Worm (Caenorhabditis elegans) whole organism, young adult: ENCODE measurements around the gene nduv-3.

Experiments used
- B0035.1 ChIP-seq: sonication (generic microtip); optimal IDR thresholded peaks from 2 replicates; lab custom pipeline; 2016; ENCODE audit warnings: missing genetic modification characterization, mild to moderate bottlenecking, missing compliant biosample characterization, missing genotype, missing genetic modification reagents
- B0261.1 ChIP-seq: sonication (generic microtip); optimal IDR thresholded peaks from 2 replicates; lab custom pipeline; 2016; ENCODE audit warnings: mild to moderate bottlenecking, missing genetic modification characterization, moderate library complexity, missing compliant biosample characterization
- C17E4.6 ChIP-seq: fragments of 200-800 bp; sonication (Bioruptor generic); IDR thresholded peaks from 2 replicates; pipeline ENCODE4 v1.3.6; 2022; ENCODE audit warnings: missing genetic modification reagents, missing genetic modification characterization, missing compliant biosample characterization
- D2030.7 ChIP-seq: fragments of 200-800 bp; sonication (Bioruptor generic); IDR thresholded peaks from 2 replicates; pipeline ENCODE4 v1.3.6; 2022; ENCODE audit warnings: missing genetic modification reagents, missing genetic modification characterization, missing compliant biosample characterization
- F10E7.11 ChIP-seq: sonication (generic microtip); optimal IDR thresholded peaks from 2 replicates; lab custom pipeline; 2017; ENCODE audit warnings: mild to moderate bottlenecking, missing genetic modification characterization, moderate library complexity, missing compliant biosample characterization
- F39B2.1 ChIP-seq: fragments of 200-800 bp; sonication (Bioruptor generic); IDR thresholded peaks from 2 replicates; pipeline ENCODE4 v1.3.6; 2022; ENCODE audit warnings: missing genetic modification reagents, missing genetic modification characterization, missing compliant biosample characterization
- F49E8.2 ChIP-seq: sonication (generic microtip); optimal IDR thresholded peaks from 3 replicates; lab custom pipeline; 2017; ENCODE audit warnings: missing genetic modification characterization, mild to moderate bottlenecking, missing compliant biosample characterization, antibody characterized with exemption, moderate library complexity; ENCODE audit not compliant: insufficient read depth
- F52B5.7 ChIP-seq: sonication (generic microtip); optimal IDR thresholded peaks from 2 replicates; lab custom pipeline; 2016; ENCODE audit warnings: mild to moderate bottlenecking, missing genetic modification characterization, missing compliant biosample characterization
- F57A8.1 ChIP-seq: fragments of 200-800 bp; sonication (Bioruptor generic); optimal IDR thresholded peaks from 2 replicates; lab custom pipeline; 2018; ENCODE audit warnings: mild to moderate bottlenecking, missing genetic modification characterization, moderate library complexity, missing compliant biosample characterization
- F57C9.4 ChIP-seq: sonication (generic microtip); optimal IDR thresholded peaks from 2 replicates; lab custom pipeline; 2017; ENCODE audit warnings: mild to moderate bottlenecking, missing genetic modification characterization, missing compliant biosample characterization
- K12H6.12 ChIP-seq: fragments of 200-800 bp; sonication (Bioruptor generic); optimal IDR thresholded peaks from 2 replicates; lab custom pipeline; 2018; ENCODE audit warnings: mild to moderate bottlenecking, missing genetic modification characterization, missing compliant biosample characterization
- ZK185.1 ChIP-seq: sonication (generic microtip); optimal IDR thresholded peaks from 2 replicates; lab custom pipeline; 2016; ENCODE audit warnings: mild to moderate bottlenecking, missing genetic modification characterization, missing compliant biosample characterization; ENCODE audit not compliant: poor library complexity, severe bottlenecking
- akir-1 ChIP-seq: fragments of 200-800 bp; sonication (Bioruptor generic); optimal IDR thresholded peaks from 2 replicates; lab custom pipeline; 2018; ENCODE audit warnings: mild to moderate bottlenecking, missing genetic modification characterization, moderate library complexity, missing compliant biosample characterization
- athp-1 ChIP-seq: sonication (generic microtip); optimal IDR thresholded peaks from 2 replicates; lab custom pipeline; 2017; ENCODE audit warnings: mild to moderate bottlenecking, missing genetic modification characterization, missing compliant biosample characterization
- bed-1 ChIP-seq: fragments of 200-800 bp; sonication (Bioruptor generic); IDR thresholded peaks from 2 replicates; pipeline ENCODE4 v1.3.6; 2022; ENCODE audit warnings: missing genetic modification reagents, missing genetic modification characterization, missing compliant biosample characterization
- bed-2 ChIP-seq: fragments of 200-800 bp; sonication (Bioruptor generic); IDR thresholded peaks from 2 replicates; pipeline ENCODE4 v1.3.6; 2022; ENCODE audit warnings: missing genetic modification reagents, missing genetic modification characterization, missing compliant biosample characterization
- cebp-1 ChIP-seq, 2 experiments: fragments of 200-800 bp in 1 of 2; sonication (Bioruptor generic) in 1 of 2; sonication (generic microtip) in 1 of 2; IDR thresholded peaks in 1 of 2; optimal IDR thresholded peaks in 1 of 2; 2 replicates each; pipeline versions ENCODE4 v1.3.6 to Lab custom; 2017 to 2022; ENCODE audit warnings: missing compliant biosample characterization in 2 of 2, missing genetic modification characterization in 2 of 2, mild to moderate bottlenecking in 1 of 2, missing genetic modification reagents in 1 of 2, moderate library complexity in 1 of 2
- ceh-79 ChIP-seq: sonication (generic microtip); optimal IDR thresholded peaks from 2 replicates; lab custom pipeline; 2017; ENCODE audit warnings: mild to moderate bottlenecking, missing genetic modification characterization, missing compliant biosample characterization
- chd-7 ChIP-seq: sonication (generic microtip); optimal IDR thresholded peaks from 2 replicates; lab custom pipeline; 2016; ENCODE audit warnings: mild to moderate bottlenecking, missing genetic modification characterization, moderate library complexity, missing compliant biosample characterization
- die-1 ChIP-seq: sonication (generic microtip); optimal IDR thresholded peaks from 2 replicates; lab custom pipeline; 2016; ENCODE audit warnings: missing genotype, mild to moderate bottlenecking, missing genetic modification characterization, missing compliant biosample characterization
- dpff-1 ChIP-seq: sonication (generic microtip); optimal IDR thresholded peaks from 2 replicates; lab custom pipeline; 2017; ENCODE audit warnings: mild to moderate bottlenecking, missing genetic modification characterization, missing compliant biosample characterization
- egl-18 ChIP-seq: fragments of 200-800 bp; sonication (Bioruptor generic); IDR thresholded peaks from 2 replicates; pipeline ENCODE4 v1.3.6; 2022; ENCODE audit warnings: missing genetic modification reagents, missing genetic modification characterization, missing compliant biosample characterization
- ekl-4 ChIP-seq: fragments of 200-800 bp; sonication (Bioruptor generic); IDR thresholded peaks from 2 replicates; pipeline ENCODE4 v1.3.6; 2022; ENCODE audit warnings: missing genetic modification reagents, missing genetic modification characterization, missing compliant biosample characterization
- ets-4 ChIP-seq: fragments of 200-800 bp; sonication (Bioruptor generic); optimal IDR thresholded peaks from 2 replicates; lab custom pipeline; 2018; ENCODE audit warnings: mild to moderate bottlenecking, missing genetic modification characterization, missing compliant biosample characterization
- him-1 ChIP-seq: sonication (generic microtip); optimal IDR thresholded peaks from 2 replicates; lab custom pipeline; 2016; ENCODE audit warnings: missing genotype, missing genetic modification reagents, missing genetic modification characterization, missing compliant biosample characterization
- hmg-1.2 ChIP-seq: fragments of 200-800 bp; sonication (Bioruptor generic); IDR thresholded peaks from 2 replicates; pipeline ENCODE4 v1.3.6; 2022; ENCODE audit warnings: missing genetic modification reagents, missing genetic modification characterization, missing compliant biosample characterization
- hmg-20 ChIP-seq: fragments of 200-800 bp; sonication (Bioruptor generic); IDR thresholded peaks from 2 replicates; pipeline ENCODE4 v1.3.6; 2022; ENCODE audit warnings: missing genetic modification reagents, missing genetic modification characterization, missing compliant biosample characterization
- hrde-1 ChIP-seq: sonication (generic microtip); optimal IDR thresholded peaks from 2 replicates; lab custom pipeline; 2016; ENCODE audit warnings: missing genetic modification characterization, mild to moderate bottlenecking, missing compliant biosample characterization, moderate library complexity, missing genotype, missing genetic modification reagents, borderline replicate concordance
- lag-1 ChIP-seq: fragments of 200-800 bp; sonication (Bioruptor generic); IDR thresholded peaks from 2 replicates; pipeline ENCODE4 v1.3.6; 2022; ENCODE audit warnings: missing genetic modification reagents, missing genetic modification characterization, missing compliant biosample characterization
- lin-40 ChIP-seq: sonication (generic microtip); optimal IDR thresholded peaks from 2 replicates; lab custom pipeline; 2016; ENCODE audit warnings: missing genetic modification characterization, mild to moderate bottlenecking, missing compliant biosample characterization, missing genotype, missing genetic modification reagents
- lin-54 ChIP-seq: fragments of 200-800 bp; sonication (Bioruptor generic); optimal IDR thresholded peaks from 2 replicates; lab custom pipeline; 2018; ENCODE audit warnings: mild to moderate bottlenecking, missing genetic modification characterization, missing compliant biosample characterization
- lir-1 ChIP-seq: fragments of 200-800 bp; sonication (Bioruptor generic); conservative IDR thresholded peaks from 2 replicates; pipeline ENCODE4 v1.3.6; 2022; ENCODE audit warnings: missing genetic modification reagents, missing genetic modification characterization, missing compliant biosample characterization
- lsy-27 ChIP-seq: sonication (generic microtip); optimal IDR thresholded peaks from 2 replicates; lab custom pipeline; 2017; ENCODE audit warnings: missing genetic modification characterization, mild to moderate bottlenecking, missing compliant biosample characterization, antibody characterized with exemption, missing genotype, borderline replicate concordance; ENCODE audit not compliant: insufficient read depth
- madf-10 ChIP-seq: sonication (generic microtip); optimal IDR thresholded peaks from 2 replicates; lab custom pipeline; 2016; ENCODE audit warnings: mild to moderate bottlenecking, missing genetic modification characterization, missing compliant biosample characterization
- madf-3 ChIP-seq: fragments of 200-800 bp; sonication (Bioruptor generic); IDR thresholded peaks from 2 replicates; pipeline ENCODE4 v1.3.6; 2022; ENCODE audit warnings: missing genetic modification reagents, missing genetic modification characterization, missing compliant biosample characterization
- mel-28 ChIP-seq: sonication (generic microtip); optimal IDR thresholded peaks from 2 replicates; lab custom pipeline; 2016; ENCODE audit warnings: borderline replicate concordance, mild to moderate bottlenecking, missing genetic modification characterization, missing compliant biosample characterization
- nfyb-1 ChIP-seq: fragments of 200-800 bp; sonication (Bioruptor generic); IDR thresholded peaks from 2 replicates; pipeline ENCODE4 v1.3.6; 2022; ENCODE audit warnings: missing genetic modification reagents, missing genetic modification characterization, missing compliant biosample characterization
- nhr-179 ChIP-seq: sonication (generic microtip); optimal IDR thresholded peaks from 2 replicates; lab custom pipeline; 2016; ENCODE audit warnings: mild to moderate bottlenecking, missing genetic modification characterization, missing compliant biosample characterization
- nhr-80 ChIP-seq: sonication (generic microtip); optimal IDR thresholded peaks from 2 replicates; lab custom pipeline; 2016; ENCODE audit warnings: missing genetic modification characterization, missing compliant biosample characterization
- nhr-90 ChIP-seq: sonication (generic microtip); optimal IDR thresholded peaks from 2 replicates; lab custom pipeline; 2016; ENCODE audit warnings: missing genotype, mild to moderate bottlenecking, missing genetic modification characterization, missing compliant biosample characterization
- pbrm-1 ChIP-seq: fragments of 200-800 bp; sonication (Bioruptor generic); IDR thresholded peaks from 2 replicates; pipeline ENCODE4 v1.3.6; 2022; ENCODE audit warnings: missing genetic modification reagents, missing genetic modification characterization, missing compliant biosample characterization
- rpc-1 ChIP-seq, 2 experiments: fragments of 150-350 bp in 1 of 2; sonication (generic microtip) in 1 of 2; optimal IDR thresholded peaks; 2 replicates each; lab custom pipeline; 2014 to 2018; ENCODE audit warnings: missing biosample characterization in 1 of 2, missing genetic modification characterization in 1 of 2, missing genetic modification reagents in 1 of 2, missing genotype in 1 of 2
- sea-2 ChIP-seq: fragments of 200-800 bp; sonication (Bioruptor generic); IDR thresholded peaks from 2 replicates; pipeline ENCODE4 v1.3.6; 2022; ENCODE audit warnings: missing genetic modification characterization, missing compliant biosample characterization
- sptf-2 ChIP-seq: fragments of 200-800 bp; sonication (Bioruptor generic); optimal IDR thresholded peaks from 2 replicates; lab custom pipeline; 2018; ENCODE audit warnings: mild to moderate bottlenecking, missing genetic modification characterization, missing compliant biosample characterization
- tbp1 ChIP-seq: fragments of 200-800 bp; sonication (Bioruptor generic); optimal IDR thresholded peaks from 2 replicates; lab custom pipeline; 2018; ENCODE audit warnings: mild to moderate bottlenecking, missing genetic modification characterization, missing compliant biosample characterization
- xnd-1 ChIP-seq: sonication (generic microtip); optimal IDR thresholded peaks from 2 replicates; lab custom pipeline; 2016; ENCODE audit warnings: missing genotype, missing genetic modification reagents, missing genetic modification characterization, missing compliant biosample characterization
- zfh-2 ChIP-seq: fragments of 200-800 bp; sonication (Bioruptor generic); conservative IDR thresholded peaks from 2 replicates; pipeline ENCODE4 v1.3.6; 2022; ENCODE audit warnings: missing genetic modification reagents, missing genetic modification characterization, missing compliant biosample characterization

nduv-3 gene

DNA sequence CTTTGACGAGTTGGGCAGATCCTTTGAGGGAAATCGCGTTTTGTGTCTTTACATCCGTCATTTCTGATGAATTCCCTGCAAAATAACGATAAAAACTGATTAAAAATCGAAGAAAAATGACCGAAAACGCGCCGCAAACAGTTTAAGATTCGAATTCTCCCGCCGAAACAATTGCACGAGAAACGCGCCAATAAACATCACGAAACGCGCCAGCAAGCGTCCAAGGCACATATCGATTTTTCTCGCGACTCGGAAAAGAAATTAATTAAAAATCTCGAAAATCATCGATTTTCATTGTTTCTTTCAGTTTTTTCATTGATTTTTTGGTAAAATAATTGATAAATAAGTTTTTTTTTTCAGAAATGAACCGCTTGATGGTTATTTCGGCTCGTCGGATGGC, at the start of gene nduv-3, which contains the start of gene mdf-2:
TSS of gene nduv-3 (plus strand) at position 361 of the 400 bp plus-strand sequence.
TSS of gene mdf-2 (minus strand) at position 176 of the 400 bp plus-strand sequence.
- no peak for TF ChIP-seq rpc-1 (optimal IDR thresholded peaks at IDR 0.05; lab: Kevin White, UChicago)
- TF ChIP-seq rpc-1 (tag; optimal IDR thresholded peaks at IDR 0.05; lab: Kevin White, UChicago): no peak
- no peak for TF ChIP-seq lag-1 (GFP tag; lab: Robert Waterston, UW)
- no peak for TF ChIP-seq F57A8.1
- no peak for TF ChIP-seq dpff-1 (tag; lab: Kevin White, UChicago)
- TF ChIP-seq D2030.7 (GFP tag; lab: Robert Waterston, UW): peak; percentile 55; the same call in 1 of the 2 replicates
- no peak for TF ChIP-seq lir-1 (GFP tag; lab: Robert Waterston, UW)
- TF ChIP-seq B0035.1: no peak
- TF ChIP-seq ets-4 (GFP tag; lab: Kevin White, UChicago): no peak
- TF ChIP-seq F57C9.4 (tag; lab: Kevin White, UChicago): no peak
- TF ChIP-seq chd-7: no peak
- TF ChIP-seq K12H6.12 (tag; lab: Kevin White, UChicago): no peak
- no peak for TF ChIP-seq lsy-27 (tag; lab: Kevin White, UChicago)
- no peak for TF ChIP-seq ZK185.1 (tag; lab: Kevin White, UChicago)
- TF ChIP-seq mel-28 (tag; lab: Kevin White, UChicago): no peak
- TF ChIP-seq hmg-20 (GFP tag; lab: Robert Waterston, UW): no peak
- no peak for TF ChIP-seq madf-10 (tag; lab: Kevin White, UChicago)
- TF ChIP-seq nhr-90 (tag; lab: Kevin White, UChicago): no peak
- peak; percentile 65 for TF ChIP-seq nfyb-1 (GFP tag; lab: Robert Waterston, UW)
- no peak for TF ChIP-seq F39B2.1 (GFP tag; lab: Robert Waterston, UW)
- TF ChIP-seq lin-54 (GFP tag; lab: Kevin White, UChicago): peak; percentile 84
- no peak for TF ChIP-seq egl-18
- TF ChIP-seq athp-1 (tag; lab: Kevin White, UChicago): peak; percentile 51
- TF ChIP-seq pbrm-1 (GFP tag; lab: Robert Waterston, UW): peak; percentile 75
- peak; percentile 52 for TF ChIP-seq tbp1 (GFP tag; lab: Kevin White, UChicago)
- TF ChIP-seq sptf-2 (GFP tag; lab: Kevin White, UChicago): no peak
- TF ChIP-seq zfh-2 (GFP tag; lab: Robert Waterston, UW): 0 out of 2 replicates have a peak, but pooled peaks have one; percentile 25
- no peak for TF ChIP-seq F10E7.11 (tag; lab: Kevin White, UChicago)
- peak; percentile 49; the same call in 1 of the 2 replicates for TF ChIP-seq C17E4.6 (GFP tag; lab: Robert Waterston, UW)
- no peak for TF ChIP-seq F49E8.2 (tag; lab: Kevin White, UChicago)
- TF ChIP-seq B0261.1: peak; percentile 22
- TF ChIP-seq xnd-1 (tag; lab: Kevin White, UChicago): peak; percentile 53
- TF ChIP-seq ekl-4 (GFP tag; lab: Robert Waterston, UW): peak; percentile 52; the same call in 1 of the 2 replicates
- TF ChIP-seq him-1: no peak
- no peak for TF ChIP-seq bed-2 (GFP tag; lab: Robert Waterston, UW)
- no peak for TF ChIP-seq die-1 (tag; lab: Kevin White, UChicago)
- no peak for TF ChIP-seq cebp-1 (GFP tag; IDR thresholded peaks at IDR 0.05; lab: Robert Waterston, UW)
- TF ChIP-seq cebp-1 (tag; optimal IDR thresholded peaks at IDR 0.05; lab: Kevin White, UChicago): peak; percentile 64
- peak; percentile 80 for TF ChIP-seq lin-40
- no peak for TF ChIP-seq bed-1 (GFP tag; lab: Robert Waterston, UW)
- no peak for TF ChIP-seq nhr-80
- TF ChIP-seq F52B5.7: no peak
- TF ChIP-seq akir-1: no peak
- no peak for TF ChIP-seq nhr-179
- peak; percentile 46; the same call in 1 of the 2 replicates for TF ChIP-seq hmg-1.2 (GFP tag; lab: Robert Waterston, UW)
- TF ChIP-seq hrde-1 (tag; lab: Kevin White, UChicago): no peak
- TF ChIP-seq madf-3 (GFP tag; lab: Robert Waterston, UW): peak; percentile 72; the same call in 1 of the 2 replicates
- TF ChIP-seq sea-2 (GFP tag; lab: Robert Waterston, UW): no peak
- no peak for TF ChIP-seq ceh-79
